Fruit fly (Drosophila melanogaster) whole organism, embryonic: ENCODE measurements around the gene CG15143.

ENCODE experiments used
- Antp ChIP-seq: fragments of 200-800 bp; sonication (Bioruptor generic); optimal IDR thresholded peaks from 3 replicates; lab custom pipeline; 2016; ENCODE audit warnings: missing biosample characterization, missing genetic modification characterization
- Awh ChIP-seq: fragments of 200-800 bp; sonication (Bioruptor generic); IDR thresholded peaks from 2 replicates; pipeline ENCODE4, ENCODE4 v1.3.6; 2022; ENCODE audit warnings: missing biosample characterization, missing genetic modification characterization
- Blimp-1 ChIP-seq: fragments of 200-800 bp; sonication (Bioruptor generic); optimal IDR thresholded peaks from 3 replicates; lab custom pipeline; 2018; ENCODE audit warnings: missing biosample characterization, missing genetic modification characterization, mild to moderate bottlenecking, moderate library complexity, missing genetic modification reagents
- BtbVII ChIP-seq: fragments of 200-800 bp; sonication (Bioruptor generic); optimal IDR thresholded peaks from 3 replicates; lab custom pipeline; 2017; ENCODE audit warnings: missing biosample characterization, mild to moderate bottlenecking, missing genetic modification characterization
- CG10267 ChIP-seq: fragments of 200-800 bp; sonication (Bioruptor generic); optimal IDR thresholded peaks from 2 replicates; lab custom pipeline; 2018; ENCODE audit warnings: missing biosample characterization, mild to moderate bottlenecking, missing genetic modification characterization, moderate library complexity
- CG11085 ChIP-seq: fragments of 200-800 bp; sonication (Bioruptor generic); IDR thresholded peaks from 2 replicates; pipeline ENCODE4 v1.3.6; 2022; ENCODE audit warnings: missing biosample characterization, missing genetic modification characterization
- CG13424 ChIP-seq: fragments of 200-800 bp; sonication (Bioruptor generic); optimal IDR thresholded peaks from 2 replicates; lab custom pipeline; 2019; ENCODE audit warnings: missing biosample characterization, mild to moderate bottlenecking, missing genetic modification characterization, moderate library complexity
- CG14965 ChIP-seq: fragments of 200-800 bp; sonication (Bioruptor generic); optimal IDR thresholded peaks from 2 replicates; lab custom pipeline; 2016; ENCODE audit warnings: missing biosample characterization, missing genetic modification characterization, borderline replicate concordance
- CG15696 ChIP-seq: fragments of 200-800 bp; sonication (Bioruptor generic); optimal IDR thresholded peaks from 2 replicates; lab custom pipeline; 2019; ENCODE audit warnings: missing biosample characterization, mild to moderate bottlenecking, missing genetic modification characterization, moderate library complexity
- CG17912 ChIP-seq: fragments of 200-800 bp; sonication (Bioruptor generic); optimal IDR thresholded peaks from 2 replicates; lab custom pipeline; 2018; ENCODE audit warnings: missing biosample characterization, mild to moderate bottlenecking, missing genetic modification characterization
- CG1832 ChIP-seq: fragments of 200-800 bp; sonication (Bioruptor generic); optimal IDR thresholded peaks from 2 replicates; lab custom pipeline; 2017; ENCODE audit warnings: missing biosample characterization, mild to moderate bottlenecking, missing genetic modification characterization, inconsistent platforms
- CG2889 ChIP-seq: fragments of 200-800 bp; sonication (Bioruptor generic); IDR thresholded peaks from 3 replicates; pipeline ENCODE4 v1.3.6; 2022; ENCODE audit warnings: missing biosample characterization, missing genetic modification characterization
- CG32772 ChIP-seq: fragments of 200-800 bp; sonication (Bioruptor generic); IDR thresholded peaks from 2 replicates; pipeline ENCODE4 v1.3.6; 2022; ENCODE audit warnings: missing biosample characterization, missing genetic modification characterization
- CG34376 ChIP-seq: fragments of 200-800 bp; sonication (Bioruptor generic); optimal IDR thresholded peaks from 2 replicates; lab custom pipeline; 2018; ENCODE audit warnings: missing biosample characterization, mild to moderate bottlenecking, missing genetic modification characterization
- CG3726 ChIP-seq: fragments of 200-800 bp; sonication (Bioruptor generic); IDR thresholded peaks from 3 replicates; pipeline ENCODE4, ENCODE4 v1.3.6; 2022; ENCODE audit warnings: missing biosample characterization, missing genetic modification characterization
- CG42726 ChIP-seq: fragments of 200-800 bp; sonication (Bioruptor generic); IDR thresholded peaks from 2 replicates; pipeline ENCODE4 v1.3.6; 2022; ENCODE audit warnings: missing biosample characterization, missing genetic modification characterization; ENCODE audit not compliant: partially characterized antibody
- CG4707 ChIP-seq: fragments of 200-800 bp; sonication (Bioruptor generic); optimal IDR thresholded peaks from 2 replicates; lab custom pipeline; 2018; ENCODE audit warnings: missing biosample characterization, mild to moderate bottlenecking, missing genetic modification characterization, moderate library complexity
- CG6791 ChIP-seq: fragments of 200-800 bp; sonication (Bioruptor generic); IDR thresholded peaks from 3 replicates; pipeline ENCODE4 v1.3.6; 2022; ENCODE audit warnings: missing biosample characterization, missing genetic modification characterization; ENCODE audit not compliant: partially characterized antibody
- CTCF ChIP-seq: fragments of 200-800 bp; sonication (Bioruptor generic); optimal IDR thresholded peaks from 2 replicates; lab custom pipeline; 2017; ENCODE audit warnings: missing biosample characterization, mild to moderate bottlenecking, missing genetic modification characterization, moderate library complexity
- Dfd ChIP-seq, 2 experiments: fragments of >200 bp; optimal IDR thresholded peaks; 2 replicates each; lab custom pipeline; 2017; ENCODE audit warnings: missing biosample characterization in 2 of 2, missing genetic modification characterization in 2 of 2
- Dref ChIP-seq: fragments of 200-800 bp; sonication (Bioruptor generic); IDR thresholded peaks from 2 replicates; pipeline ENCODE4 v1.3.6; 2022; ENCODE audit warnings: missing biosample characterization, missing genetic modification characterization
- HHEX ChIP-seq: fragments of 200-800 bp; sonication (Bioruptor generic); optimal IDR thresholded peaks from 3 replicates; lab custom pipeline; 2017; ENCODE audit warnings: missing biosample characterization, mild to moderate bottlenecking, missing genetic modification characterization, missing genetic modification reagents
- Hr39 ChIP-seq: fragments of >200 bp; optimal IDR thresholded peaks from 2 replicates; lab custom pipeline; 2017
- MESR4 ChIP-seq: fragments of 200-800 bp; sonication (Bioruptor generic); optimal IDR thresholded peaks from 2 replicates; lab custom pipeline; 2018; ENCODE audit warnings: missing biosample characterization, mild to moderate bottlenecking, missing genetic modification characterization, moderate library complexity
- Med ChIP-seq: fragments of 200-800 bp; sonication (Bioruptor generic); peaks from one replicate; lab custom pipeline; 2016; ENCODE audit warnings: missing biosample characterization, missing genetic modification characterization, mild to moderate bottlenecking, inconsistent platforms, moderate library complexity
- Nf-YB ChIP-seq: fragments of 200-800 bp; sonication (Bioruptor generic); optimal IDR thresholded peaks from 3 replicates; lab custom pipeline; 2019; ENCODE audit warnings: missing biosample characterization, mild to moderate bottlenecking, missing genetic modification characterization, moderate library complexity
- Scr ChIP-seq: fragments of 200-800 bp; sonication (Bioruptor generic); IDR thresholded peaks from 2 replicates; pipeline ENCODE4 v1.3.6; 2022; ENCODE audit warnings: missing biosample characterization, missing genetic modification characterization; ENCODE audit not compliant: partially characterized antibody
- Trl ChIP-seq, 3 experiments: fragments of >200 bp in 2 of 3; fragments of 200-800 bp in 1 of 3; sonication (Bioruptor generic) in 1 of 3; optimal IDR thresholded peaks; 2 replicates in 1 of 3; 3 replicates in 2 of 3; lab custom pipeline; 2016 to 2017; ENCODE audit warnings: missing biosample characterization in 1 of 3, missing genetic modification characterization in 1 of 3
- croc ChIP-seq: fragments of 200-800 bp; sonication (Bioruptor generic); conservative IDR thresholded peaks from 3 replicates; pipeline ENCODE4 v1.3.6; 2022; ENCODE audit warnings: missing biosample characterization, missing genetic modification characterization
- crp ChIP-seq, 2 experiments: fragments of 200-800 bp; sonication (Bioruptor generic); optimal IDR thresholded peaks; 2 replicates in 1 of 2; 3 replicates in 1 of 2; lab custom pipeline; 2017; ENCODE audit warnings: missing biosample characterization in 2 of 2, missing genetic modification characterization in 2 of 2, mild to moderate bottlenecking in 1 of 2, moderate library complexity in 1 of 2
- danr ChIP-seq: fragments of 200-800 bp; sonication (Bioruptor generic); IDR thresholded peaks from 2 replicates; pipeline ENCODE4 v1.3.6; 2022; ENCODE audit warnings: missing biosample characterization, missing genetic modification characterization
- emc ChIP-seq: fragments of 200-800 bp; sonication (Bioruptor generic); optimal IDR thresholded peaks from 2 replicates; lab custom pipeline; 2016; ENCODE audit warnings: missing biosample characterization, missing genetic modification characterization
- en ChIP-seq: fragments of 200-800 bp; sonication (Bioruptor generic); optimal IDR thresholded peaks from 2 replicates; lab custom pipeline; 2016; ENCODE audit warnings: missing biosample characterization, missing genetic modification characterization
- gsb-n ChIP-seq: fragments of 200-800 bp; sonication (Bioruptor generic); optimal IDR thresholded peaks from 3 replicates; lab custom pipeline; 2018; ENCODE audit warnings: missing biosample characterization, mild to moderate bottlenecking, missing genetic modification characterization
- hbn ChIP-seq: fragments of 200-800 bp; sonication (Bioruptor generic); IDR thresholded peaks from 2 replicates; pipeline ENCODE4 v1.3.6; 2022; ENCODE audit warnings: missing biosample characterization, missing genetic modification characterization; ENCODE audit not compliant: partially characterized antibody
- inv ChIP-seq: fragments of 200-800 bp; sonication (Bioruptor generic); IDR thresholded peaks from 2 replicates; pipeline ENCODE4 v1.3.6; 2022; ENCODE audit warnings: missing biosample characterization, missing genetic modification characterization; ENCODE audit not compliant: partially characterized antibody
- knrl ChIP-seq: fragments of 200-800 bp; sonication (Bioruptor generic); IDR thresholded peaks from 3 replicates; pipeline ENCODE4 v1.3.6; 2022; ENCODE audit warnings: missing biosample characterization, missing genetic modification characterization; ENCODE audit not compliant: partially characterized antibody
- maf-S ChIP-seq: fragments of 200-800 bp; sonication (Bioruptor generic); optimal IDR thresholded peaks from 2 replicates; lab custom pipeline; 2016; ENCODE audit warnings: missing biosample characterization, missing genetic modification characterization
- p53 ChIP-seq: fragments of 200-800 bp; sonication (Bioruptor generic); optimal IDR thresholded peaks from 2 replicates; lab custom pipeline; 2016; ENCODE audit warnings: missing biosample characterization, missing genetic modification characterization
- row ChIP-seq: fragments of 200-800 bp; sonication (Bioruptor generic); IDR thresholded peaks from 3 replicates; pipeline ENCODE4 v1.3.6; 2022; ENCODE audit warnings: missing biosample characterization, missing genetic modification characterization
- slbo ChIP-seq: fragments of 200-800 bp; sonication (Bioruptor generic); IDR thresholded peaks from 2 replicates; pipeline ENCODE4 v1.3.6; 2022; ENCODE audit warnings: missing biosample characterization, missing genetic modification characterization
- sna ChIP-seq: fragments of 200-800 bp; sonication (Bioruptor generic); IDR thresholded peaks from 2 replicates; pipeline ENCODE4 v1.3.6; 2022; ENCODE audit warnings: missing biosample characterization, missing genetic modification characterization; ENCODE audit not compliant: partially characterized antibody
- sr ChIP-seq: fragments of 200-800 bp; sonication (Bioruptor generic); IDR thresholded peaks from 3 replicates; pipeline ENCODE4 v1.3.6; 2022; ENCODE audit warnings: missing biosample characterization, missing genetic modification characterization
- tll ChIP-seq, 2 experiments: fragments of 200-800 bp in 1 of 2; fragments of >200 bp in 1 of 2; sonication (Bioruptor generic) in 1 of 2; optimal IDR thresholded peaks; 2 replicates each; lab custom pipeline; 2017 to 2019; ENCODE audit warnings: missing biosample characterization in 2 of 2, missing genetic modification characterization in 2 of 2, mild to moderate bottlenecking in 1 of 2, moderate library complexity in 1 of 2
- twi ChIP-seq: fragments of 200-800 bp; optimal IDR thresholded peaks from 2 replicates; lab custom pipeline; 2019; ENCODE audit warnings: missing biosample characterization, mild to moderate bottlenecking, missing genetic modification characterization, moderate library complexity
- vnd ChIP-seq: fragments of 200-800 bp; sonication (Bioruptor generic); IDR thresholded peaks from 3 replicates; pipeline ENCODE4 v1.3.6; 2022; ENCODE audit warnings: missing biosample characterization, missing genetic modification characterization; ENCODE audit not compliant: partially characterized antibody
- wek ChIP-seq: fragments of 200-800 bp; sonication (Bioruptor generic); optimal IDR thresholded peaks from 3 replicates; lab custom pipeline; 2018; ENCODE audit warnings: missing biosample characterization, mild to moderate bottlenecking, missing genetic modification characterization, moderate library complexity
- zfh2 ChIP-seq: fragments of 200-800 bp; sonication (Bioruptor generic); optimal IDR thresholded peaks from 2 replicates; lab custom pipeline; 2016; ENCODE audit warnings: missing biosample characterization, missing genetic modification characterization

CG15143 gene

DNA sequence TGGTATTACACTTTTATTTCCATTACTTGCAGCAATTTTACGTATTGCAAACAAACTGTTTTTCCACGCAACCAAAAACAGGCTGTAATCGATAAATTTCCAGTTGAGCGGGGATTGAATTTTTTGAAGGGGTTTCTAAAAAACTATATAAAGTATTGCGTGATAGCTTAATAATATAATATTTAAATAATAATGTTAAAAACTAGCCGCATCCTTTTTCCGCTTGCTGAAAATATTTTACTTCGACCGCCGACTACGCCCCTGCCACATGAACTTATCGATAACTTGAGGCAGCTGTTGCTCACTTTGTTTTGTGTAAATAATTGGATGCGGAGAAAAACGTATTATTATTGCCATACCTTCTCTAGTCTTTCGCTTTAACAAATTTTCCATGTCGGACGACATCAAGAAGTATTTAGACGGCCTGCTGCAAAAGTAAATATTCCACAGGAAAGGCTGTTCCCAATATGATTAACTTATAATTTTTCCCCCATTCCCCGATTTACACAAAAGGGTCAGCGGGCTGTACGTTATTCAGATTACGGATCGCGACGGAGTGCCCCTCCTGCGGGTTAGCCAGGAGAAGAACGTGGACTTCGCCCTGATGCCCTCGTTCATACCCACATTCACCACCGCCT lies 43.3 kb downstream of the CG15143 start, which contains the start of the genes fws and Lamtor3 (continued):
- peak; percentile 97 for TF ChIP-seq CG13424 (tag; lab: Kevin White, UChicago)
- peak; percentile 69 for TF ChIP-seq wek (GFP tag; lab: Kevin White, UChicago)
- TF ChIP-seq tll (GFP tag; optimal IDR thresholded peaks at IDR 0.05; lab: Kevin White, UChicago) = peak in 1 of 2 experiments; percentile 38
- no peak for TF ChIP-seq CG14965 (GFP tag; lab: Kevin White, UChicago)
- peak; percentile 91 for TF ChIP-seq CG10267
- TF ChIP-seq Nf-YB (GFP tag; lab: Kevin White, UChicago) = peak; percentile 86
- peak; percentile 97 for TF ChIP-seq zfh2
- TF ChIP-seq CG11085 (GFP tag; lab: Robert Waterston, UW) = peak; percentile 99
- peak; percentile 19 for TF ChIP-seq CG17912 (GFP tag; lab: Kevin White, UChicago)
- peak; percentile 72 for TF ChIP-seq Antp (GFP tag; lab: Kevin White, UChicago)
- TF ChIP-seq slbo (GFP tag; lab: Robert Waterston, UW) = peak; percentile 100
- TF ChIP-seq Med = peak; percentile 98
- peak; percentile 96 for TF ChIP-seq Blimp-1 (GFP tag; lab: Kevin White, UChicago)
- 0 out of 2 replicates have a peak, but pooled peaks have one; percentile 28 for TF ChIP-seq CG42726
- peak; percentile 97 for TF ChIP-seq sr (GFP tag; lab: Robert Waterston, UW)
- no peak for TF ChIP-seq CG1832
- TF ChIP-seq crp (GFP tag; optimal IDR thresholded peaks at IDR 0.05; lab: Kevin White, UChicago) = peak in 1 of 2 experiments; percentile 87
- TF ChIP-seq CG3726 (GFP tag; lab: Robert Waterston, UW) = peak; percentile 98
- peak; percentile 74 for TF ChIP-seq Dref (GFP tag; lab: Robert Waterston, UW)
- peak; percentile 27; the same call in 1 of the 2 replicates for TF ChIP-seq hbn (GFP tag; lab: Robert Waterston, UW)
- peak; percentile 98 for TF ChIP-seq HHEX (GFP tag; lab: Kevin White, UChicago)
- peak; percentile 99 for TF ChIP-seq CG32772 (GFP tag; lab: Robert Waterston, UW)
- no peak for TF ChIP-seq Dfd (GFP tag; optimal IDR thresholded peaks at IDR 0.05; lab: Kevin White, UChicago)
- no peak for TF ChIP-seq Trl (optimal IDR thresholded peaks at IDR 0.05; lab: Kevin White, UChicago)
- TF ChIP-seq Trl (GFP tag; optimal IDR thresholded peaks at IDR 0.05; lab: Kevin White, UChicago) = peak; percentile 77
- 0 out of 2 replicates have a peak, but pooled peaks have one; percentile 40 for TF ChIP-seq sna (GFP tag; lab: Robert Waterston, UW)
- peak; percentile 92 for TF ChIP-seq twi (tag; lab: Kevin White, UChicago)
- TF ChIP-seq CG15696 (tag; lab: Kevin White, UChicago) = peak; percentile 88
- TF ChIP-seq row (GFP tag; lab: Robert Waterston, UW) = peak; percentile 99
- peak; percentile 97 for TF ChIP-seq danr (GFP tag; lab: Robert Waterston, UW)
- peak; percentile 79 for TF ChIP-seq MESR4 (GFP tag; lab: Kevin White, UChicago)
- peak; percentile 31 for TF ChIP-seq en (GFP tag; lab: Kevin White, UChicago)
- peak; percentile 52 for TF ChIP-seq emc (GFP tag; lab: Kevin White, UChicago)
- peak; percentile 98 for TF ChIP-seq gsb-n
- peak; percentile 64 for TF ChIP-seq CTCF (GFP tag; lab: Kevin White, UChicago)
- TF ChIP-seq croc (GFP tag; lab: Robert Waterston, UW) = peak; percentile 97
- TF ChIP-seq Awh (GFP tag; lab: Robert Waterston, UW) = peak; percentile 99
- TF ChIP-seq knrl = 0 out of 3 replicates have a peak, but pooled peaks have one; percentile 32
- TF ChIP-seq CG34376 = peak; percentile 79
- TF ChIP-seq inv (GFP tag; lab: Robert Waterston, UW) = no peak; the same call in 1 of the 2 replicates
- no peak for TF ChIP-seq Hr39 (lab: Kevin White, UChicago)
- peak; percentile 87 for TF ChIP-seq CG4707 (GFP tag; lab: Kevin White, UChicago)
- TF ChIP-seq BtbVII (GFP tag; lab: Kevin White, UChicago) = peak; percentile 96
- peak; percentile 86 for TF ChIP-seq maf-S
- no peak for TF ChIP-seq vnd (GFP tag; lab: Robert Waterston, UW)
- peak; percentile 99 for TF ChIP-seq CG2889 (GFP tag; lab: Robert Waterston, UW)
- peak; percentile 63; the same call in 2 of the 3 replicates for TF ChIP-seq CG6791
- TF ChIP-seq p53 (GFP tag; lab: Kevin White, UChicago) = no peak
- TF ChIP-seq Scr = peak; percentile 62
